Fruit fly (Drosophila melanogaster): ENCODE measurements around the gene Qsox3.

DNA sequence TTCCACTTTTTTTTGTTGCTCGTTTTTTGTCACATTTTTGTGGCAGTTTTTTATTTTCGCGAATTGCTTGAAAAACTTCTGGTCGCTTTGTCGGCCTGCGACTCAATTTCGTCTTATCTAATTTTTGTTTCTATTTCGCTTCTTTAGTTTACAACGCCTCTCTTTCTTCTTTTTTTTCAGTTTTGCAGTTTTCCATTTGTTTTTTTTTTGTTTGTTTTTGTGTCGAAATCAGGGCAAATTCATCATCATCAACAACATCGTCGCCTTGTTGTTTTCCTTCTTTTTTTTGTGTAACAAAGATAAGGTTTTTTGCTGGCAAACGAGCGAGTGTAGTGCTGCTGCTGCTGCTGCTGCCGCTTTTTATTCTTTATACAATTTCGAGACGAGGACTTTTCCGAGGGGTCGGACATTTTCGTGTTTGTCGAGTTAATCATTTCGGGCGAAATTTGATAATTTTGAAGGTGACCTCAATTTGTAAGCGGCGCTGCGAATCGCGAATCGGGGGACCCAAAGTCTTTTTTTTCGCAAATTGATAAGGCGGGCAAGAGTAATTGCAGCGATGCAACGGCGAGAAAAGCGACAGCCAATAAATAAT lies 42.5 kb downstream of the Qsox3 start:
- no peak for TF ChIP-seq cnc (optimal IDR thresholded peaks at IDR 0.05)
- TF ChIP-seq CG11617 (GFP tag; optimal IDR thresholded peaks at IDR 0.05): peak; percentile 24
- TF ChIP-seq kay (GFP tag; ENCODE audit: borderline replicate concordance): peak; percentile 82
- no peak for TF ChIP-seq CG7045 (GFP tag; optimal IDR thresholded peaks at IDR 0.05)
- no peak for TF ChIP-seq CG1620 (GFP tag; optimal IDR thresholded peaks at IDR 0.05)
